Fruit fly (Drosophila melanogaster) whole organism, embryonic: Measurements from ENCODE around the gene ftz-f1.

Experiments
- Adf1 ChIP-seq: fragments of 200-800 bp; sonication (Bioruptor generic); IDR thresholded peaks from 2 replicates; pipeline ENCODE4 v1.3.6; 2022; ENCODE audit warnings: missing biosample characterization, missing genetic modification characterization
- CG10209 ChIP-seq: fragments of 200-800 bp; sonication (Bioruptor generic); optimal IDR thresholded peaks from 3 replicates; lab custom pipeline; 2017; ENCODE audit warnings: missing biosample characterization, mild to moderate bottlenecking, missing genetic modification characterization, missing genetic modification reagents
- CG10267 ChIP-seq: fragments of 200-800 bp; sonication (Bioruptor generic); optimal IDR thresholded peaks from 2 replicates; lab custom pipeline; 2018; ENCODE audit warnings: missing biosample characterization, mild to moderate bottlenecking, missing genetic modification characterization, moderate library complexity
- CG10959 ChIP-seq: fragments of 200-800 bp; sonication (Bioruptor generic); IDR thresholded peaks from 2 replicates; pipeline ENCODE4 v1.3.6; 2022; ENCODE audit warnings: missing biosample characterization, missing genetic modification characterization
- CG11247 ChIP-seq: fragments of 200-800 bp; sonication (Bioruptor generic); IDR thresholded peaks from 2 replicates; pipeline ENCODE4 v1.3.6; 2022; ENCODE audit warnings: missing biosample characterization, missing genetic modification characterization
- CG15011 ChIP-seq: fragments of 200-800 bp; sonication (Bioruptor generic); optimal IDR thresholded peaks from 3 replicates; lab custom pipeline; 2018; ENCODE audit warnings: missing biosample characterization, mild to moderate bottlenecking, missing genetic modification characterization
- CG16813 ChIP-seq: fragments of 200-800 bp; sonication (Bioruptor generic); IDR thresholded peaks from 3 replicates; pipeline ENCODE4 v1.3.6; 2022; ENCODE audit warnings: missing biosample characterization, missing genetic modification characterization; ENCODE audit not compliant: partially characterized antibody
- CG16815 ChIP-seq: fragments of 200-800 bp; sonication (Bioruptor generic); optimal IDR thresholded peaks from 3 replicates; lab custom pipeline; 2017; ENCODE audit warnings: missing biosample characterization, mild to moderate bottlenecking, missing genetic modification characterization
- CG17612 ChIP-seq: fragments of 200-800 bp; sonication (Bioruptor generic); IDR thresholded peaks from 2 replicates; pipeline ENCODE4 v1.3.6; 2022; ENCODE audit warnings: missing biosample characterization, missing genetic modification characterization
- CG17802 ChIP-seq: fragments of 200-800 bp; sonication (Bioruptor generic); optimal IDR thresholded peaks from 2 replicates; lab custom pipeline; 2018; ENCODE audit warnings: missing biosample characterization, mild to moderate bottlenecking, missing genetic modification characterization, moderate library complexity
- CG18262 ChIP-seq: fragments of 200-800 bp; optimal IDR thresholded peaks from 3 replicates; lab custom pipeline; 2019; ENCODE audit warnings: missing biosample characterization, mild to moderate bottlenecking, missing genetic modification characterization, moderate library complexity
- CG30020 ChIP-seq: fragments of 200-800 bp; optimal IDR thresholded peaks from 2 replicates; lab custom pipeline; 2019; ENCODE audit warnings: missing biosample characterization, mild to moderate bottlenecking, missing genetic modification characterization, moderate library complexity
- CG3995 ChIP-seq: fragments of 200-800 bp; sonication (Bioruptor generic); optimal IDR thresholded peaks from 3 replicates; lab custom pipeline; 2016; ENCODE audit warnings: missing biosample characterization, missing genetic modification characterization
- CG6854 ChIP-seq: fragments of 200-800 bp; sonication (Bioruptor generic); optimal IDR thresholded peaks from 3 replicates; lab custom pipeline; 2017; ENCODE audit warnings: missing biosample characterization, mild to moderate bottlenecking, missing genetic modification characterization
- CG7963 ChIP-seq: fragments of 200-800 bp; sonication (Bioruptor generic); IDR thresholded peaks from 3 replicates; pipeline ENCODE4 v1.3.6; 2022; ENCODE audit warnings: missing biosample characterization, missing genetic modification characterization; ENCODE audit not compliant: partially characterized antibody
- CG9215 ChIP-seq: fragments of 200-800 bp; sonication (Bioruptor generic); IDR thresholded peaks from 2 replicates; pipeline ENCODE4 v1.3.6; 2022; ENCODE audit warnings: missing biosample characterization, missing genetic modification characterization
- CG9876 ChIP-seq: fragments of 200-800 bp; sonication (Bioruptor generic); optimal IDR thresholded peaks from 2 replicates; lab custom pipeline; 2016; ENCODE audit warnings: missing biosample characterization, missing genetic modification characterization
- Chrac-16 ChIP-seq: fragments of 200-800 bp; sonication (Bioruptor generic); optimal IDR thresholded peaks from 3 replicates; lab custom pipeline; 2016; ENCODE audit warnings: missing biosample characterization, missing genetic modification characterization
- Dp ChIP-seq: fragments of 200-800 bp; sonication (Bioruptor generic); optimal IDR thresholded peaks from 2 replicates; lab custom pipeline; 2018; ENCODE audit warnings: missing biosample characterization, mild to moderate bottlenecking, missing genetic modification characterization, moderate library complexity
- Gsc ChIP-seq: fragments of 200-800 bp; sonication (Bioruptor generic); IDR thresholded peaks from 2 replicates; pipeline ENCODE4 v1.3.6; 2022; ENCODE audit warnings: missing biosample characterization, missing genetic modification characterization
- HLHmδ ChIP-seq: fragments of 200-800 bp; sonication (Bioruptor generic); optimal IDR thresholded peaks from 2 replicates; lab custom pipeline; 2018; ENCODE audit warnings: missing biosample characterization, mild to moderate bottlenecking, missing genetic modification characterization, moderate library complexity
- Hmx ChIP-seq: fragments of 200-800 bp; sonication (Bioruptor generic); optimal IDR thresholded peaks from 2 replicates; lab custom pipeline; 2016; ENCODE audit warnings: missing biosample characterization, missing genetic modification characterization
- Hr39 ChIP-seq: fragments of >200 bp; optimal IDR thresholded peaks from 2 replicates; lab custom pipeline; 2017
- Hr78 ChIP-seq, 2 experiments: fragments of 200-800 bp in 1 of 2; fragments of >200 bp in 1 of 2; sonication (Bioruptor generic) in 1 of 2; optimal IDR thresholded peaks; 2 replicates each; lab custom pipeline; 2017 to 2019; ENCODE audit warnings: missing biosample characterization in 2 of 2, missing genetic modification characterization in 2 of 2, mild to moderate bottlenecking in 1 of 2, moderate library complexity in 1 of 2
- Hsf ChIP-seq: fragments of 200-800 bp; sonication (Bioruptor generic); optimal IDR thresholded peaks from 3 replicates; lab custom pipeline; 2016; ENCODE audit warnings: missing biosample characterization, missing genetic modification characterization
- Mes4 ChIP-seq: fragments of 200-800 bp; sonication (Bioruptor generic); optimal IDR thresholded peaks from 2 replicates; lab custom pipeline; 2016; ENCODE audit warnings: missing biosample characterization, missing genetic modification characterization
- Mrtf ChIP-seq: fragments of 200-800 bp; sonication (Bioruptor generic); IDR thresholded peaks from 3 replicates; pipeline ENCODE4 v1.3.6; 2022; ENCODE audit warnings: missing biosample characterization, missing genetic modification characterization
- Neu2 ChIP-seq: fragments of 200-800 bp; sonication (Bioruptor generic); optimal IDR thresholded peaks from 3 replicates; lab custom pipeline; 2016; ENCODE audit warnings: missing biosample characterization, missing genetic modification characterization, borderline replicate concordance
- Optix ChIP-seq: fragments of 200-800 bp; sonication (Bioruptor generic); IDR thresholded peaks from 3 replicates; pipeline ENCODE4 v1.3.6; 2022; ENCODE audit warnings: missing biosample characterization, missing genetic modification characterization
- PHDP ChIP-seq: fragments of 200-800 bp; sonication (Bioruptor generic); optimal IDR thresholded peaks from 3 replicates; lab custom pipeline; 2018; ENCODE audit warnings: missing biosample characterization, mild to moderate bottlenecking, missing genetic modification characterization, moderate library complexity
- Ptx1 ChIP-seq: fragments of 200-800 bp; sonication (Bioruptor generic); IDR thresholded peaks from 2 replicates; pipeline ENCODE4 v1.3.6; 2022; ENCODE audit warnings: missing biosample characterization, missing genetic modification characterization
- Six4 ChIP-seq: fragments of 200-800 bp; sonication (Bioruptor generic); optimal IDR thresholded peaks from 2 replicates; lab custom pipeline; 2016; ENCODE audit warnings: missing biosample characterization, missing genetic modification characterization
- Xrp1 ChIP-seq: fragments of 200-800 bp; sonication (Bioruptor generic); IDR thresholded peaks from 2 replicates; pipeline ENCODE4 v1.3.6; 2022; ENCODE audit warnings: missing biosample characterization, missing genetic modification characterization
- aop ChIP-seq: fragments of 200-800 bp; sonication (Bioruptor generic); IDR thresholded peaks from 2 replicates; pipeline ENCODE4 v1.3.6; 2022; ENCODE audit warnings: missing biosample characterization, missing genetic modification characterization
- ap ChIP-seq: fragments of 200-800 bp; sonication (Bioruptor generic); IDR thresholded peaks from 2 replicates; pipeline ENCODE4 v1.3.6; 2022; ENCODE audit warnings: missing biosample characterization, missing genetic modification characterization
- ara ChIP-seq: fragments of 200-800 bp; sonication (Bioruptor generic); IDR thresholded peaks from 2 replicates; pipeline ENCODE4 v1.3.6; 2022; ENCODE audit warnings: missing biosample characterization, missing genetic modification characterization
- cato ChIP-seq: fragments of 200-800 bp; sonication (Bioruptor generic); optimal IDR thresholded peaks from 2 replicates; lab custom pipeline; 2016; ENCODE audit warnings: missing biosample characterization, missing genetic modification characterization, borderline replicate concordance
- dan ChIP-seq: fragments of 200-800 bp; sonication (Bioruptor generic); IDR thresholded peaks from 2 replicates; pipeline ENCODE4 v1.3.6; 2022; ENCODE audit warnings: missing biosample characterization, missing genetic modification characterization
- dmrt11E ChIP-seq: fragments of 200-800 bp; sonication (Bioruptor generic); optimal IDR thresholded peaks from 3 replicates; lab custom pipeline; 2018; ENCODE audit warnings: missing biosample characterization, mild to moderate bottlenecking, missing genetic modification characterization, moderate library complexity
- dpn ChIP-seq, 2 experiments: fragments of 200-800 bp; sonication (Bioruptor generic); optimal IDR thresholded peaks; 3 replicates each; lab custom pipeline; 2016; ENCODE audit warnings: missing biosample characterization in 2 of 2, missing genetic modification characterization in 2 of 2
- fd102C ChIP-seq: fragments of 200-800 bp; sonication (Bioruptor generic); optimal IDR thresholded peaks from 2 replicates; lab custom pipeline; 2018; ENCODE audit warnings: missing biosample characterization, mild to moderate bottlenecking, missing genetic modification characterization, moderate library complexity
- hb ChIP-seq: fragments of 200-800 bp; sonication (Bioruptor generic); IDR thresholded peaks from 3 replicates; pipeline ENCODE4 v1.3.6; 2022; ENCODE audit warnings: missing biosample characterization, missing genetic modification characterization; ENCODE audit not compliant: partially characterized antibody
- jumu ChIP-seq: fragments of 200-800 bp; sonication (Bioruptor generic); optimal IDR thresholded peaks from 3 replicates; lab custom pipeline; 2016; ENCODE audit warnings: missing biosample characterization, missing genetic modification characterization
- luna ChIP-seq: fragments of 200-800 bp; sonication (Bioruptor generic); optimal IDR thresholded peaks from 2 replicates; lab custom pipeline; 2016; ENCODE audit warnings: missing biosample characterization, missing genetic modification characterization
- p53 ChIP-seq: fragments of 200-800 bp; sonication (Bioruptor generic); optimal IDR thresholded peaks from 2 replicates; lab custom pipeline; 2016; ENCODE audit warnings: missing biosample characterization, missing genetic modification characterization
- peb ChIP-seq: fragments of 200-800 bp; sonication (Bioruptor generic); IDR thresholded peaks from 2 replicates; pipeline ENCODE4 v1.3.6; 2022; ENCODE audit warnings: missing biosample characterization, missing genetic modification characterization
- sug ChIP-seq: fragments of 200-800 bp; optimal IDR thresholded peaks from 2 replicates; lab custom pipeline; 2019; ENCODE audit warnings: missing biosample characterization, mild to moderate bottlenecking, missing genetic modification characterization, moderate library complexity
- tap ChIP-seq: fragments of 200-800 bp; optimal IDR thresholded peaks from 3 replicates; lab custom pipeline; 2019; ENCODE audit warnings: missing biosample characterization, mild to moderate bottlenecking, missing genetic modification characterization, moderate library complexity
- tll ChIP-seq, 2 experiments: fragments of 200-800 bp in 1 of 2; fragments of >200 bp in 1 of 2; sonication (Bioruptor generic) in 1 of 2; optimal IDR thresholded peaks; 2 replicates each; lab custom pipeline; 2017 to 2019; ENCODE audit warnings: missing biosample characterization in 2 of 2, missing genetic modification characterization in 2 of 2, mild to moderate bottlenecking in 1 of 2, moderate library complexity in 1 of 2
- zen ChIP-seq: fragments of 200-800 bp; sonication (Bioruptor generic); optimal IDR thresholded peaks from 3 replicates; lab custom pipeline; 2018; ENCODE audit warnings: missing biosample characterization, mild to moderate bottlenecking, missing genetic modification characterization, moderate library complexity

The ftz-f1 gene

DNA sequence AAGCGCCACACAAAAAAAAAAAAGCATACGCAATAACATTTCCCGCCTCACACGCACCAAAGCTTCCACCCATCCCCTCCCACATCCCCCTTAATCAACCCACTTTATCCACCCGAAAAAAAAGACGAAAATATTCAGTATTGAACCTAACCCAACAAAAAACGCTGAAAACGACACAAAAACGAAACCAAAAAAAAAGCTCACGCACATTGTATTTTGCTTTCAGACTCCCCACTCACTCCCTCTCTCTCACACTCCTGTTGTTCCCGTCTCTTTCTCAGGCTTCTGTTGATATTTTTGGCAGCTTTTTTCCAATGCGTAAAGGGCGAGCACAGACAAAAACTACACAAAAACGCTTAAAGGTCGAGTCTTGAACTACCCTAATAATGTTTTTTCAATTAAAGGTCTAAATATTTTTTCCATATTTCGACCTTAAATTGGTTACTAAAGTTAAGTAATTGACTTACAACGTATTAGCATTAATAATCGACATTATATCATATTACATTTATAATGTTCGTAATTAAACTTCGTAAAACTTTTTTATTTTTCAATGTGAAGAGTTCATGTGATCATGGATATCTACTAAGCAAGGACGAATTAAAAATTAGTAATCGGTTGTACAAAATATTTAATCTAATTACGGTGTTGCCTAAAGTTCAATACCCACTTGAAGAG, 14.5 kb downstream of the ftz-f1 start (continued):
- TF ChIP-seq Six4 = peak; percentile 9
- TF ChIP-seq ap (GFP tag; lab: Robert Waterston, UW) = peak; percentile 28; the same call in 1 of the 2 replicates
- TF ChIP-seq Mes4 (GFP tag; lab: Kevin White, UChicago) = no peak
- TF ChIP-seq sug = peak; percentile 74
- TF ChIP-seq CG9876 (GFP tag; lab: Kevin White, UChicago) = no peak
- peak; percentile 20; the same call in 1 of the 2 replicates for TF ChIP-seq CG9215
- peak in 1 of 2 experiments; percentile 25 for TF ChIP-seq Hr78 (GFP tag; optimal IDR thresholded peaks at IDR 0.05; lab: Kevin White, UChicago)
- no peak for TF ChIP-seq luna (GFP tag; lab: Kevin White, UChicago)
- no peak for TF ChIP-seq CG3995 (GFP tag; lab: Kevin White, UChicago)
- TF ChIP-seq peb (GFP tag; lab: Robert Waterston, UW) = no peak
- peak; percentile 55 for TF ChIP-seq Hmx (GFP tag; lab: Kevin White, UChicago)
- no peak for TF ChIP-seq CG17612 (GFP tag; lab: Robert Waterston, UW)
- no peak for TF ChIP-seq CG16813 (GFP tag; lab: Robert Waterston, UW)
- TF ChIP-seq dan (GFP tag; lab: Robert Waterston, UW) = no peak
- TF ChIP-seq p53 (GFP tag; lab: Kevin White, UChicago) = no peak
- TF ChIP-seq Adf1 (GFP tag; lab: Robert Waterston, UW) = peak; percentile 60; the same call in 1 of the 2 replicates
- no peak for TF ChIP-seq CG30020
- peak; percentile 65 for TF ChIP-seq tap (tag; lab: Kevin White, UChicago)
- TF ChIP-seq CG7963 = no peak
- TF ChIP-seq hb (GFP tag; lab: Robert Waterston, UW) = no peak
- no peak for TF ChIP-seq Mrtf (GFP tag; lab: Robert Waterston, UW)
- TF ChIP-seq CG6854 (GFP tag; lab: Kevin White, UChicago) = peak; percentile 73
- no peak for TF ChIP-seq Optix (GFP tag; lab: Robert Waterston, UW)
- TF ChIP-seq fd102C = no peak
- TF ChIP-seq jumu (GFP tag; lab: Kevin White, UChicago) = no peak
- no peak for TF ChIP-seq aop
- TF ChIP-seq HLHmδ = no peak
- TF ChIP-seq CG16815 = no peak
- TF ChIP-seq cato = peak; percentile 57
- peak; percentile 60 for TF ChIP-seq CG10209 (GFP tag; lab: Kevin White, UChicago)
- TF ChIP-seq PHDP (tag; lab: Kevin White, UChicago) = peak; percentile 75
- TF ChIP-seq zen (tag; lab: Kevin White, UChicago) = peak; percentile 11
- no peak for TF ChIP-seq Xrp1 (GFP tag; lab: Robert Waterston, UW)
- peak; percentile 61 for TF ChIP-seq CG18262 (tag; lab: Kevin White, UChicago)
- no peak for TF ChIP-seq Hr39 (lab: Kevin White, UChicago)
- peak; percentile 79 for TF ChIP-seq Ptx1 (GFP tag; lab: Robert Waterston, UW)
- TF ChIP-seq Neu2 (GFP tag; lab: Kevin White, UChicago) = no peak
- no peak for TF ChIP-seq CG11247 (GFP tag; lab: Robert Waterston, UW)
- TF ChIP-seq CG15011 (GFP tag; lab: Kevin White, UChicago) = peak; percentile 73
- TF ChIP-seq CG17802 (tag; lab: Kevin White, UChicago) = no peak
- TF ChIP-seq Hsf (GFP tag; lab: Kevin White, UChicago) = peak; percentile 62
- no peak for TF ChIP-seq tll (GFP tag; optimal IDR thresholded peaks at IDR 0.05; lab: Kevin White, UChicago)
- peak; percentile 26 for TF ChIP-seq Chrac-16 (GFP tag; lab: Kevin White, UChicago)
- no peak for TF ChIP-seq CG10959 (GFP tag; lab: Robert Waterston, UW)
- TF ChIP-seq CG10267 = peak; percentile 46
- TF ChIP-seq ara (GFP tag; lab: Robert Waterston, UW) = no peak
- peak; percentile 22 to 55 for TF ChIP-seq dpn (GFP tag; optimal IDR thresholded peaks at IDR 0.05; lab: Kevin White, UChicago)
- no peak for TF ChIP-seq dmrt11E
- TF ChIP-seq Gsc (GFP tag; lab: Robert Waterston, UW) = no peak
- peak; percentile 19 for TF ChIP-seq Dp
